Worm (Caenorhabditis elegans) whole organism, L2 larva: ENCODE results near the gene chil-21.
"Not testable (repeated sequence)": the region's sequence is repeated elsewhere in the genome, so short reads cannot be mapped to it uniquely, and the experiment has no call there.

Experiments
- C34F6.9 ChIP-seq: fragments of 150-350 bp; optimal IDR thresholded peaks from 2 replicates; lab custom pipeline; 2014; ENCODE audit warnings: missing biosample characterization, missing genetic modification characterization
- F13H6.1 ChIP-seq: sonication (generic microtip); optimal IDR thresholded peaks from 2 replicates; lab custom pipeline; 2016; ENCODE audit warnings: missing genetic modification characterization, missing compliant biosample characterization
- R02D3.7 ChIP-seq: fragments of 150-350 bp; optimal IDR thresholded peaks from 2 replicates; lab custom pipeline; 2014; ENCODE audit warnings: missing biosample characterization, missing genetic modification characterization
- Y55F3AM.14 ChIP-seq: fragments of 200-800 bp; sonication (Bioruptor generic); optimal IDR thresholded peaks from 2 replicates; lab custom pipeline; 2018; ENCODE audit warnings: mild to moderate bottlenecking, missing genetic modification characterization, missing compliant biosample characterization
- ZK546.5 ChIP-seq: sonication (generic microtip); optimal IDR thresholded peaks from 2 replicates; lab custom pipeline; 2017; ENCODE audit warnings: missing biosample characterization, missing genetic modification characterization
- aly-2 ChIP-seq: fragments of 150-350 bp; optimal IDR thresholded peaks from 2 replicates; lab custom pipeline; 2014; ENCODE audit warnings: missing biosample characterization, missing genetic modification characterization
- ama-1 ChIP-seq: fragments of 150-350 bp; optimal IDR thresholded peaks from 2 replicates; lab custom pipeline; 2018; ENCODE audit warnings: inconsistent platforms
- blmp-1 ChIP-seq: sonication (generic microtip); optimal IDR thresholded peaks from 2 replicates; lab custom pipeline; 2017; ENCODE audit warnings: missing genetic modification characterization, mild to moderate bottlenecking, missing compliant biosample characterization, antibody characterized with exemption, moderate library complexity; ENCODE audit not compliant: insufficient read depth
- ceh-16 ChIP-seq: fragments of 150-350 bp; optimal IDR thresholded peaks from 2 replicates; lab custom pipeline; 2014; ENCODE audit warnings: missing biosample characterization, missing genetic modification characterization
- crh-2 ChIP-seq: sonication (generic microtip); optimal IDR thresholded peaks from 2 replicates; lab custom pipeline; 2017; ENCODE audit warnings: missing biosample characterization, missing genetic modification characterization
- dmd-4 ChIP-seq: sonication (generic microtip); optimal IDR thresholded peaks from 2 replicates; lab custom pipeline; 2017; ENCODE audit warnings: missing biosample characterization, missing genetic modification characterization
- egl-27 ChIP-seq: sonication (generic microtip); optimal IDR thresholded peaks from 3 replicates; lab custom pipeline; 2017; ENCODE audit warnings: missing biosample characterization, missing genetic modification reagents, missing genetic modification characterization
- elt-3 ChIP-seq: sonication (generic microtip); optimal IDR thresholded peaks from 2 replicates; lab custom pipeline; 2017; ENCODE audit warnings: missing biosample characterization, missing genetic modification characterization
- fos-1 ChIP-seq: fragments of 150-350 bp; optimal IDR thresholded peaks from 2 replicates; lab custom pipeline; 2014; ENCODE audit warnings: missing biosample characterization, missing genetic modification characterization
- gmeb-1 ChIP-seq: fragments of 150-350 bp; optimal IDR thresholded peaks from 2 replicates; lab custom pipeline; 2014; ENCODE audit warnings: missing biosample characterization, missing genetic modification characterization
- lin-11 ChIP-seq: fragments of 150-350 bp; sonication (generic microtip); optimal IDR thresholded peaks from 2 replicates; lab custom pipeline; 2014; ENCODE audit warnings: missing biosample characterization, missing genetic modification characterization, inconsistent platforms, mixed read lengths
- lin-39 ChIP-seq: fragments of 150-350 bp; optimal IDR thresholded peaks from 2 replicates; lab custom pipeline; 2014; ENCODE audit warnings: missing biosample characterization, missing genetic modification reagents, missing genetic modification characterization
- mbf-1 ChIP-seq: sonication (generic microtip); optimal IDR thresholded peaks from 2 replicates; lab custom pipeline; 2017; ENCODE audit warnings: missing biosample characterization, missing genetic modification characterization
- mdl-1 ChIP-seq, 2 experiments: fragments of 150-350 bp in 1 of 2; sonication (generic microtip) in 1 of 2; optimal IDR thresholded peaks; 2 replicates each; lab custom pipeline; 2017; ENCODE audit warnings: missing biosample characterization in 2 of 2, missing genetic modification characterization in 2 of 2
- nhr-10 ChIP-seq: sonication (generic microtip); optimal IDR thresholded peaks from 2 replicates; lab custom pipeline; 2017; ENCODE audit warnings: missing biosample characterization, missing genetic modification characterization
- nhr-11 ChIP-seq: fragments of 150-350 bp; optimal IDR thresholded peaks from 2 replicates; lab custom pipeline; 2014; ENCODE audit warnings: missing biosample characterization, missing genetic modification characterization
- nhr-129 ChIP-seq: fragments of 150-350 bp; optimal IDR thresholded peaks from 2 replicates; lab custom pipeline; 2014; ENCODE audit warnings: missing biosample characterization, missing genetic modification characterization
- nhr-23 ChIP-seq: fragments of 150-350 bp; optimal IDR thresholded peaks from 2 replicates; lab custom pipeline; 2014; ENCODE audit warnings: missing biosample characterization, missing genetic modification reagents, missing genetic modification characterization
- nhr-237 ChIP-seq: fragments of 150-350 bp; optimal IDR thresholded peaks from 2 replicates; lab custom pipeline; 2014; ENCODE audit warnings: missing biosample characterization, missing genetic modification characterization
- skn-1 ChIP-seq: sonication (generic microtip); optimal IDR thresholded peaks from 2 replicates; lab custom pipeline; 2017; ENCODE audit warnings: missing biosample characterization, missing genetic modification characterization
- sma-3 ChIP-seq: sonication (generic microtip); optimal IDR thresholded peaks from 2 replicates; lab custom pipeline; 2016; ENCODE audit warnings: missing genetic modification reagents, missing genetic modification characterization, missing compliant biosample characterization
- sma-9 ChIP-seq, 2 experiments: fragments of 150-350 bp in 1 of 2; sonication (generic microtip) in 1 of 2; optimal IDR thresholded peaks; 2 replicates each; lab custom pipeline; 2014 to 2016; ENCODE audit warnings: missing genetic modification characterization in 2 of 2, mild to moderate bottlenecking in 1 of 2, missing biosample characterization in 1 of 2, missing compliant biosample characterization in 1 of 2, missing genetic modification reagents in 1 of 2, moderate library complexity in 1 of 2
- snpc-4 ChIP-seq: fragments of 150-350 bp; optimal IDR thresholded peaks from 2 replicates; lab custom pipeline; 2014; ENCODE audit warnings: missing biosample characterization, missing genetic modification characterization
- zag-1 ChIP-seq: fragments of 150-350 bp; optimal IDR thresholded peaks from 2 replicates; lab custom pipeline; 2014; ENCODE audit warnings: missing biosample characterization, missing genetic modification characterization
- ztf-11 ChIP-seq: sonication (generic microtip); optimal IDR thresholded peaks from 2 replicates; lab custom pipeline; 2017; ENCODE audit warnings: missing biosample characterization, missing genetic modification characterization

Gene chil-21

DNA sequence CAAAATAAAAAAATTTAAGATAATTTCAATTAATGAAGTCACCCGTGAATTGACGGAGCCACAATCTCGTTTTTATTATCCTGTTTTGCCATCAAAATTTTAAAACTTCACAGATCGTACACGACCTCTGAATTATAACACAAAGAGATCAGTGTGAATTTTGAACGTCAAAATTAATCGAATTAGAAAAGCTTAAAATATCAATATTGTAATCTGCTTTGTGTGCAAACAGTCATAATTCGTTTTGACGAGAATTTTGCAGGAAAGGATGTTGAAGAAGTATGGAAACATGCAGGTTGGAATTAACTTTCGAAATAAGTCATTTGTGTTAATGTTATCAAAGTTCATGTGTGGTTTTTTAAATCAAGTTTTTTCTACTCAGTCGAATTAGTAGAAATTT lies at the start of gene chil-21:
TSS of gene chil-21 (minus strand) at position 101 of the 400 bp plus-strand sequence.
- TF ChIP-seq ceh-16 (tag; lab: Kevin White, UChicago); sma-9 (GFP tag; optimal IDR thresholded peaks at IDR 0.05; lab: Kevin White, UChicago); sma-9 (tag; optimal IDR thresholded peaks at IDR 0.05; lab: Kevin White, UChicago); sma-3 (GFP tag; lab: Kevin White, UChicago): not testable (repeated sequence)
- TF ChIP-seq, all 48 proteins: peak for 0; not testable (repeated sequence) for 48

DNA sequence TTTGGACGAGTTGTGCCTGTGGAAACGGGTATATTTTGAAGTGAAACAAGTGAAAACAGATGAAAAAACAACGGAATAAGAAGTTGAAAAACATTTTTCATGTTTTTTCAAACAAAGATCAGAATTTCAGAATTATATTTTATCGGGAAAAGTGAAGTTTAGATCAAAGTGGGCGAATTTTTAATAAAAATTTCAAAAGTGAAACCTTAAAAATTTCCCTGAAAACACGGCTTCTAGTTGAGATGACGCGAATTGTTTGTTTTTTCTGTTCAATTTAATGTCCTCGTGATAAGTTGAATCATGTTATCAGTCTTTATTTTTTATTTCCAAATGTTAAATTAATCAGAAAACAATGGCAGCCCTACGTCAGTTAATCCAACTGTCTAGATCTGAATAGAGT lies 45.4 kb upstream of the chil-21 start, which contains the start of gene gcy-3:
TSS of gene gcy-3 (minus strand) at position 101 of the 400 bp plus-strand sequence.
- TF ChIP-seq nhr-11 (tag; lab: Kevin White, UChicago): no peak
- no peak for TF ChIP-seq ztf-11
- no peak for TF ChIP-seq ama-1 (lab: Kevin White, UChicago)
- TF ChIP-seq nhr-237 (tag; lab: Kevin White, UChicago): no peak
- TF ChIP-seq crh-2 (tag; lab: Kevin White, UChicago): no peak
- TF ChIP-seq aly-2 (tag; lab: Kevin White, UChicago): no peak
- TF ChIP-seq C34F6.9 (tag; lab: Kevin White, UChicago): no peak
- TF ChIP-seq lin-11 (tag; lab: Kevin White, UChicago): no peak
- no peak for TF ChIP-seq skn-1 (tag; lab: Kevin White, UChicago)
- TF ChIP-seq lin-39 (tag; lab: Kevin White, UChicago): no peak
- TF ChIP-seq zag-1: no peak
- no peak for TF ChIP-seq snpc-4 (tag; lab: Kevin White, UChicago)
- no peak for TF ChIP-seq R02D3.7 (tag; lab: Kevin White, UChicago)
- no peak for TF ChIP-seq dmd-4 (tag; lab: Kevin White, UChicago)
- TF ChIP-seq elt-3 (tag; lab: Kevin White, UChicago): no peak
- TF ChIP-seq gmeb-1 (tag; lab: Kevin White, UChicago): no peak
- no peak for TF ChIP-seq mbf-1 (tag; lab: Kevin White, UChicago)
- no peak for TF ChIP-seq egl-27 (tag; lab: Kevin White, UChicago)
- TF ChIP-seq nhr-10 (tag; lab: Kevin White, UChicago): no peak

ce11 chrII:9501955-9502354 lies 40.2 kb upstream of the chil-21 start:
- TF ChIP-seq lin-11 (tag; lab: Kevin White, UChicago) (no peak), crh-2 (tag; lab: Kevin White, UChicago) (peak; percentile 63), F13H6.1 (tag; lab: Kevin White, UChicago) (peak; percentile 72), sma-9 (GFP tag; optimal IDR thresholded peaks at IDR 0.05; lab: Kevin White, UChicago) (peak; percentile 78), sma-9 (tag; optimal IDR thresholded peaks at IDR 0.05; lab: Kevin White, UChicago) (no peak), Y55F3AM.14 (no peak), gmeb-1 (tag; lab: Kevin White, UChicago) (peak; percentile 46), sma-3 (GFP tag; lab: Kevin White, UChicago) (peak; percentile 8)
- TF ChIP-seq, all 48 proteins: peak for 5

ce11 chrII:9500926-9501325 lies 39.1 kb upstream of the chil-21 start:
- peak; percentile 92 for TF ChIP-seq sma-9 (GFP tag; optimal IDR thresholded peaks at IDR 0.05; lab: Kevin White, UChicago)
- no peak for TF ChIP-seq sma-9 (tag; optimal IDR thresholded peaks at IDR 0.05; lab: Kevin White, UChicago)
- no peak for TF ChIP-seq blmp-1 (tag; lab: Kevin White, UChicago)
- TF ChIP-seq dmd-4 (tag; lab: Kevin White, UChicago): no peak
- TF ChIP-seq skn-1 (tag; lab: Kevin White, UChicago): no peak
- TF ChIP-seq fos-1 (tag; lab: Kevin White, UChicago): peak; percentile 78
- no peak for TF ChIP-seq C34F6.9 (tag; lab: Kevin White, UChicago)
- no peak for TF ChIP-seq ZK546.5 (tag; lab: Kevin White, UChicago)
- no peak for TF ChIP-seq nhr-23 (tag; lab: Kevin White, UChicago)
- peak; percentile 78 for TF ChIP-seq F13H6.1 (tag; lab: Kevin White, UChicago)
- TF ChIP-seq crh-2 (tag; lab: Kevin White, UChicago): peak; percentile 66
- TF ChIP-seq nhr-129 (tag; lab: Kevin White, UChicago): peak; percentile 7
- TF ChIP-seq gmeb-1 (tag; lab: Kevin White, UChicago): peak; percentile 46
- TF ChIP-seq mdl-1 (tag; optimal IDR thresholded peaks at IDR 0.05; lab: Kevin White, UChicago): peak in 1 of 2 experiments; percentile 63
- no peak for TF ChIP-seq ceh-16 (tag; lab: Kevin White, UChicago)
- TF ChIP-seq sma-3 (GFP tag; lab: Kevin White, UChicago): peak; percentile 49
- TF ChIP-seq R02D3.7 (tag; lab: Kevin White, UChicago): no peak

- TF ChIP-seq sma-9 (GFP tag; optimal IDR thresholded peaks at IDR 0.05; lab: Kevin White, UChicago) (peak; percentile 13), sma-9 (tag; optimal IDR thresholded peaks at IDR 0.05; lab: Kevin White, UChicago) (no peak), gmeb-1 (tag; lab: Kevin White, UChicago) (peak; percentile 23), nhr-11 (tag; lab: Kevin White, UChicago) (no peak), fos-1 (tag; lab: Kevin White, UChicago) (peak; percentile 38)
Measured at ce11 chrII:9498589-9498988, 36.8 kb upstream of the chil-21 start.
